Worm (Caenorhabditis elegans) whole organism, L2 larva: ENCODE results near the gene exos-7.

ENCODE experiments used
- ZK546.5 ChIP-seq: sonication (generic microtip); optimal IDR thresholded peaks from 2 replicates; lab custom pipeline; 2017; ENCODE audit warnings: missing biosample characterization, missing genetic modification characterization
- ceh-82 ChIP-seq: fragments of 150-350 bp; optimal IDR thresholded peaks from 2 replicates; lab custom pipeline; 2014; ENCODE audit warnings: missing biosample characterization, missing genetic modification characterization
- fos-1 ChIP-seq: fragments of 150-350 bp; optimal IDR thresholded peaks from 2 replicates; lab custom pipeline; 2014; ENCODE audit warnings: missing biosample characterization, missing genetic modification characterization
- gmeb-1 ChIP-seq: fragments of 150-350 bp; optimal IDR thresholded peaks from 2 replicates; lab custom pipeline; 2014; ENCODE audit warnings: missing biosample characterization, missing genetic modification characterization
- lin-39 ChIP-seq: fragments of 150-350 bp; optimal IDR thresholded peaks from 2 replicates; lab custom pipeline; 2014; ENCODE audit warnings: missing biosample characterization, missing genetic modification reagents, missing genetic modification characterization
- lsy-2 ChIP-seq, 2 experiments: fragments of 150-350 bp in 1 of 2; sonication (generic microtip) in 1 of 2; optimal IDR thresholded peaks; 2 replicates each; lab custom pipeline; 2014 to 2017; ENCODE audit warnings: missing biosample characterization in 2 of 2, missing genetic modification characterization in 2 of 2
- nhr-12 ChIP-seq: fragments of 150-350 bp; optimal IDR thresholded peaks from 2 replicates; lab custom pipeline; 2014; ENCODE audit warnings: missing biosample characterization, missing genetic modification characterization

DNA sequence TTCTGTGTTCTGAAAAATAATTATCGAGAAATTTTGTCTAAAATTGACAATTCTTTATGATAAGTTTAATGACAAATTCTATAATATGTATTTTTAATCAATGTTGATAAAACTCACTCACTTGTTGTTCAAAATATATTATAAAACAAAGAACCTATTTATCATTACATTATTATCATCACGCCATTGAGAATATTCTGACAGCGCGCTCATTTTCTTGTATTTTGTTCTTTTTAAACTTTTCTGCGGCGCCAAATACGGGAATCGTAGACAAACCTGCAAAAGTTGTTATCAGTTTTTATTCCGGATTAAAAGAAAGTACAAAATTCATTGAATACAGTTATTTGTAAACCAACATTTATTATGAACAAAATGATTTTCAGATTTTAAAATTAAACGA, 27.7 kb downstream of the exos-7 start:
- TF ChIP-seq fos-1 (peak; percentile 53), gmeb-1 (tag; lab: Kevin White, UChicago) (no peak), ZK546.5 (tag; lab: Kevin White, UChicago) (no peak), nhr-12 (tag; lab: Kevin White, UChicago) (no peak), lin-39 (tag; lab: Kevin White, UChicago) (no peak), ceh-82 (tag; lab: Kevin White, UChicago) (no peak), lsy-2 (tag; optimal IDR thresholded peaks at IDR 0.05; lab: Kevin White, UChicago) (no peak)
